Fruit fly (Drosophila melanogaster) whole organism, embryonic: Measurements from ENCODE around the gene tomb.

Source experiments
- BEAF-32 ChIP-seq: fragments of 200-800 bp; sonication (Bioruptor generic); optimal IDR thresholded peaks from 3 replicates; lab custom pipeline; 2017; ENCODE audit warnings: missing biosample characterization, missing genetic modification characterization, mild to moderate bottlenecking, moderate library complexity, missing genetic modification reagents
- CG10209 ChIP-seq: fragments of 200-800 bp; sonication (Bioruptor generic); optimal IDR thresholded peaks from 3 replicates; lab custom pipeline; 2017; ENCODE audit warnings: missing biosample characterization, mild to moderate bottlenecking, missing genetic modification characterization, missing genetic modification reagents
- CG12155 ChIP-seq: fragments of 200-800 bp; sonication (Bioruptor generic); optimal IDR thresholded peaks from 3 replicates; lab custom pipeline; 2016; ENCODE audit warnings: missing biosample characterization, missing genetic modification characterization
- CG14441 ChIP-seq: fragments of 200-800 bp; sonication (Bioruptor generic); IDR thresholded peaks from 2 replicates; pipeline ENCODE4 v1.3.6; 2022; ENCODE audit warnings: missing biosample characterization, missing genetic modification characterization
- CG15073 ChIP-seq: fragments of 200-800 bp; sonication (Bioruptor generic); optimal IDR thresholded peaks from 2 replicates; lab custom pipeline; 2016; ENCODE audit warnings: missing biosample characterization, missing genetic modification characterization
- CG1529 ChIP-seq: fragments of 200-800 bp; sonication (Bioruptor generic); optimal IDR thresholded peaks from 3 replicates; lab custom pipeline; 2018; ENCODE audit warnings: missing biosample characterization, missing genetic modification characterization
- CG1647 ChIP-seq: fragments of 200-800 bp; sonication (Bioruptor generic); optimal IDR thresholded peaks from 3 replicates; lab custom pipeline; 2016; ENCODE audit warnings: missing biosample characterization, missing genetic modification characterization
- CG16863 ChIP-seq: fragments of 200-800 bp; sonication (Bioruptor generic); optimal IDR thresholded peaks from 3 replicates; lab custom pipeline; 2016; ENCODE audit warnings: missing biosample characterization, missing genetic modification characterization
- CG18599 ChIP-seq: fragments of 200-800 bp; sonication (Bioruptor generic); optimal IDR thresholded peaks from 3 replicates; lab custom pipeline; 2017; ENCODE audit warnings: missing biosample characterization, missing genetic modification characterization, mild to moderate bottlenecking, moderate library complexity, missing genetic modification reagents
- CG2129 ChIP-seq: fragments of 200-800 bp; sonication (Bioruptor generic); IDR thresholded peaks from 2 replicates; pipeline ENCODE4 v1.3.6; 2022; ENCODE audit warnings: missing biosample characterization, missing genetic modification characterization; ENCODE audit not compliant: partially characterized antibody
- CG2875 ChIP-seq: fragments of 200-800 bp; sonication (Bioruptor generic); optimal IDR thresholded peaks from 2 replicates; lab custom pipeline; 2017; ENCODE audit warnings: missing biosample characterization, mild to moderate bottlenecking, missing genetic modification characterization, missing genetic modification reagents
- CG30020 ChIP-seq: fragments of 200-800 bp; optimal IDR thresholded peaks from 2 replicates; lab custom pipeline; 2019; ENCODE audit warnings: missing biosample characterization, mild to moderate bottlenecking, missing genetic modification characterization, moderate library complexity
- CG3163 ChIP-seq: fragments of 200-800 bp; sonication (Bioruptor generic); optimal IDR thresholded peaks from 3 replicates; lab custom pipeline; 2016; ENCODE audit warnings: missing biosample characterization, missing genetic modification characterization
- CG42726 ChIP-seq: fragments of 200-800 bp; sonication (Bioruptor generic); IDR thresholded peaks from 2 replicates; pipeline ENCODE4 v1.3.6; 2022; ENCODE audit warnings: missing biosample characterization, missing genetic modification characterization; ENCODE audit not compliant: partially characterized antibody
- CG4404 ChIP-seq: fragments of 200-800 bp; sonication (Bioruptor generic); IDR thresholded peaks from 2 replicates; pipeline ENCODE4 v1.3.6; 2022; ENCODE audit warnings: missing biosample characterization, missing genetic modification characterization
- CG4707 ChIP-seq: fragments of 200-800 bp; sonication (Bioruptor generic); optimal IDR thresholded peaks from 2 replicates; lab custom pipeline; 2018; ENCODE audit warnings: missing biosample characterization, mild to moderate bottlenecking, missing genetic modification characterization, moderate library complexity
- CG6765 ChIP-seq: fragments of 200-800 bp; sonication (Bioruptor generic); optimal IDR thresholded peaks from 3 replicates; lab custom pipeline; 2017; ENCODE audit warnings: missing biosample characterization, mild to moderate bottlenecking, missing genetic modification characterization
- Dref ChIP-seq: fragments of 200-800 bp; sonication (Bioruptor generic); IDR thresholded peaks from 2 replicates; pipeline ENCODE4 v1.3.6; 2022; ENCODE audit warnings: missing biosample characterization, missing genetic modification characterization
- Ets97D ChIP-seq: fragments of 200-800 bp; sonication (Bioruptor generic); optimal IDR thresholded peaks from 3 replicates; lab custom pipeline; 2016; ENCODE audit warnings: missing biosample characterization, missing genetic modification characterization
- Fer1 ChIP-seq: fragments of 200-800 bp; sonication (Bioruptor generic); optimal IDR thresholded peaks from 2 replicates; lab custom pipeline; 2017; ENCODE audit warnings: missing biosample characterization, mild to moderate bottlenecking, missing genetic modification characterization
- Gsc ChIP-seq: fragments of 200-800 bp; sonication (Bioruptor generic); IDR thresholded peaks from 2 replicates; pipeline ENCODE4 v1.3.6; 2022; ENCODE audit warnings: missing biosample characterization, missing genetic modification characterization
- MTF-1 ChIP-seq: fragments of 200-800 bp; sonication (Bioruptor generic); optimal IDR thresholded peaks from 2 replicates; lab custom pipeline; 2018; ENCODE audit warnings: missing biosample characterization, mild to moderate bottlenecking, missing genetic modification characterization, borderline replicate concordance
- Med ChIP-seq: fragments of 200-800 bp; sonication (Bioruptor generic); peaks from one replicate; lab custom pipeline; 2016; ENCODE audit warnings: missing biosample characterization, missing genetic modification characterization, mild to moderate bottlenecking, inconsistent platforms, moderate library complexity
- Six4 ChIP-seq: fragments of 200-800 bp; sonication (Bioruptor generic); optimal IDR thresholded peaks from 2 replicates; lab custom pipeline; 2016; ENCODE audit warnings: missing biosample characterization, missing genetic modification characterization
- Sox100B ChIP-seq: fragments of 200-800 bp; sonication (Bioruptor generic); optimal IDR thresholded peaks from 3 replicates; lab custom pipeline; 2018; ENCODE audit warnings: missing biosample characterization, mild to moderate bottlenecking, missing genetic modification characterization
- Taf1 ChIP-seq: fragments of 200-800 bp; sonication (Bioruptor generic); IDR thresholded peaks from 2 replicates; pipeline ENCODE4 v1.3.6; 2022; ENCODE audit warnings: missing biosample characterization, missing genetic modification characterization
- ap ChIP-seq: fragments of 200-800 bp; sonication (Bioruptor generic); IDR thresholded peaks from 2 replicates; pipeline ENCODE4 v1.3.6; 2022; ENCODE audit warnings: missing biosample characterization, missing genetic modification characterization
- bowl ChIP-seq: fragments of 200-800 bp; sonication (Bioruptor generic); IDR thresholded peaks from 2 replicates; pipeline ENCODE4 v1.3.6; 2022; ENCODE audit warnings: missing biosample characterization, missing genetic modification characterization
- btn ChIP-seq: fragments of 200-800 bp; sonication (Bioruptor generic); optimal IDR thresholded peaks from 2 replicates; lab custom pipeline; 2016; ENCODE audit warnings: missing biosample characterization, missing genetic modification characterization
- cas ChIP-seq: fragments of 200-800 bp; sonication (Bioruptor generic); IDR thresholded peaks from 2 replicates; pipeline ENCODE4 v1.3.6; 2022; ENCODE audit warnings: missing biosample characterization, missing genetic modification characterization
- crp ChIP-seq, 2 experiments: fragments of 200-800 bp; sonication (Bioruptor generic); optimal IDR thresholded peaks; 2 replicates in 1 of 2; 3 replicates in 1 of 2; lab custom pipeline; 2017; ENCODE audit warnings: missing biosample characterization in 2 of 2, missing genetic modification characterization in 2 of 2, mild to moderate bottlenecking in 1 of 2, moderate library complexity in 1 of 2
- dan ChIP-seq: fragments of 200-800 bp; sonication (Bioruptor generic); IDR thresholded peaks from 2 replicates; pipeline ENCODE4 v1.3.6; 2022; ENCODE audit warnings: missing biosample characterization, missing genetic modification characterization
- dpn ChIP-seq, 2 experiments: fragments of 200-800 bp; sonication (Bioruptor generic); optimal IDR thresholded peaks; 3 replicates each; lab custom pipeline; 2016; ENCODE audit warnings: missing biosample characterization in 2 of 2, missing genetic modification characterization in 2 of 2
- fd3F ChIP-seq: fragments of 200-800 bp; sonication (Bioruptor generic); optimal IDR thresholded peaks from 2 replicates; lab custom pipeline; 2018; ENCODE audit warnings: missing biosample characterization, mild to moderate bottlenecking, missing genetic modification characterization, moderate library complexity
- fru ChIP-seq: fragments of >200 bp; optimal IDR thresholded peaks from 2 replicates; lab custom pipeline; 2017
- gsb ChIP-seq: fragments of 200-800 bp; sonication (Bioruptor generic); IDR thresholded peaks from 2 replicates; pipeline ENCODE4 v1.3.6; 2022; ENCODE audit warnings: missing biosample characterization, missing genetic modification characterization
- ken ChIP-seq: fragments of 200-800 bp; sonication (Bioruptor generic); IDR thresholded peaks from 3 replicates; pipeline ENCODE4 v1.3.6; 2022; ENCODE audit warnings: missing biosample characterization, missing genetic modification characterization
- knrl ChIP-seq: fragments of 200-800 bp; sonication (Bioruptor generic); IDR thresholded peaks from 3 replicates; pipeline ENCODE4 v1.3.6; 2022; ENCODE audit warnings: missing biosample characterization, missing genetic modification characterization; ENCODE audit not compliant: partially characterized antibody
- lbe ChIP-seq: fragments of 200-800 bp; sonication (Bioruptor generic); optimal IDR thresholded peaks from 2 replicates; lab custom pipeline; 2016; ENCODE audit warnings: missing biosample characterization, mild to moderate bottlenecking, missing genetic modification characterization
- mld ChIP-seq: fragments of 200-800 bp; sonication (Bioruptor generic); IDR thresholded peaks from 3 replicates; pipeline ENCODE4 v1.3.6; 2022; ENCODE audit warnings: missing biosample characterization, missing genetic modification characterization; ENCODE audit not compliant: partially characterized antibody
- nerfin-2 ChIP-seq: fragments of 200-800 bp; sonication (Bioruptor generic); IDR thresholded peaks from 2 replicates; pipeline ENCODE4 v1.3.6; 2022; ENCODE audit warnings: missing biosample characterization, missing genetic modification characterization; ENCODE audit not compliant: partially characterized antibody
- pho ChIP-seq: fragments of 200-800 bp; sonication (Bioruptor generic); optimal IDR thresholded peaks from 2 replicates; lab custom pipeline; 2016; ENCODE audit warnings: missing biosample characterization, missing genetic modification characterization
- rib ChIP-seq: fragments of 200-800 bp; sonication (Bioruptor generic); IDR thresholded peaks from 2 replicates; pipeline ENCODE4 v1.3.6; 2022; ENCODE audit warnings: missing biosample characterization, missing genetic modification characterization
- sob ChIP-seq: fragments of 200-800 bp; sonication (Bioruptor generic); IDR thresholded peaks from 2 replicates; pipeline ENCODE4 v1.3.6; 2022; ENCODE audit warnings: missing biosample characterization, missing genetic modification characterization
- ssp ChIP-seq: fragments of 200-800 bp; sonication (Bioruptor generic); IDR thresholded peaks from 2 replicates; pipeline ENCODE4 v1.3.6; 2022; ENCODE audit warnings: missing biosample characterization, missing genetic modification characterization
- tin ChIP-seq: fragments of 200-800 bp; sonication (Bioruptor generic); optimal IDR thresholded peaks from 3 replicates; lab custom pipeline; 2016; ENCODE audit warnings: missing biosample characterization, missing genetic modification characterization
- tna ChIP-seq: fragments of 200-800 bp; sonication (Bioruptor generic); IDR thresholded peaks from 2 replicates; pipeline ENCODE4 v1.3.6; 2022; ENCODE audit warnings: missing biosample characterization, missing genetic modification characterization; ENCODE audit not compliant: partially characterized antibody
- twi ChIP-seq: fragments of 200-800 bp; optimal IDR thresholded peaks from 2 replicates; lab custom pipeline; 2019; ENCODE audit warnings: missing biosample characterization, mild to moderate bottlenecking, missing genetic modification characterization, moderate library complexity
- unc-4 ChIP-seq: fragments of 200-800 bp; sonication (Bioruptor generic); IDR thresholded peaks from 2 replicates; pipeline ENCODE4 v1.3.6; 2022; ENCODE audit warnings: missing biosample characterization, missing genetic modification characterization; ENCODE audit not compliant: partially characterized antibody

tomb gene

DNA sequence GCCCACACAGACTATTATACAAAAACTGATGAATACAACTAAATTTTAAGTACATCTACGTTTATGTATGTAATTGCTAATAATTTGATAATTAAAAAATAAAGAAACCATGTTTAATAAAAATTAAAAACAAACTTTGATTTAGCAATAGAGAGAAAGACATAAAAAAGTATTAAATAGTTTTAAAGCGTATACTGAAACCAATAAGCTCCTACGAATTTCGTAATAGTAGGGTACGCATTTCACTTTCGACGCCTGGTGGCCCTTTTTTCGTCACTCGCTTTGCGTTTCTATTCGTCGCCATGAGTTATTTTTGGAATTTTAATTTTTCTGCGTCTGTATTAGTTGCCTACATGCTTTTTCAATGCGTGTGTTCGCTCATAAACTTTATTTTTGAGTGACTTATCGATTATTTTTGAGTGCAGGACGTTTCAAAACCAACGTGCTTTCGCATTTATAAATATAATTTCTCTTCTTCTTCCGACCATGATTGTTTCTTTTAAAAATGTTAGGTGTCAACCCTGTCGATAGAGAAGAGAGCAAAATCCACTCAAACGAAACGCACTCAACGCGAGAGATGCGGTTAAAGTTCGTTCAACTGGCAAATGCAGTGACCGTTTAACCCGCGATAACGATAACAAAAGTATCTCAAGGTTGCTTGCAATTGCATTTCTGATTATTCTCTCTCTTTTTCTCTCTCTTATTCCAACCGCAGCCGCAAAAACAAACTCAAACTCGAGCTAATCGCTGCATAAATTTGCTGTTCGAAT lies 10.1 kb upstream of the tomb start, which contains the start of gene Oscillin (continued):
- TF ChIP-seq Sox100B (GFP tag; lab: Kevin White, UChicago) (peak; percentile 88), unc-4 (GFP tag; lab: Robert Waterston, UW) (0 out of 2 replicates have a peak, but pooled peaks have one; percentile 43), CG1529 (GFP tag; lab: Kevin White, UChicago) (no peak), dan (no peak), gsb (GFP tag; lab: Robert Waterston, UW) (peak; percentile 66), bowl (no peak), Dref (GFP tag; lab: Robert Waterston, UW) (no peak), Med (GFP tag; lab: Kevin White, UChicago) (peak; percentile 90), btn (no peak), CG3163 (GFP tag; lab: Kevin White, UChicago) (no peak), twi (tag; lab: Kevin White, UChicago) (peak; percentile 56), ap (no peak), lbe (GFP tag; lab: Kevin White, UChicago) (peak; percentile 64), MTF-1 (GFP tag; lab: Kevin White, UChicago) (peak; percentile 34), tin (peak; percentile 62), crp (GFP tag; optimal IDR thresholded peaks at IDR 0.05; lab: Kevin White, UChicago) (peak in 1 of 2 experiments; percentile 33), Six4 (peak; percentile 49), CG18599 (GFP tag; lab: Kevin White, UChicago) (peak; percentile 89), CG2129 (GFP tag; lab: Robert Waterston, UW) (0 out of 2 replicates have a peak, but pooled peaks have one; percentile 15), CG4707 (no peak), BEAF-32 (GFP tag; lab: Kevin White, UChicago) (no peak), pho (GFP tag; lab: Kevin White, UChicago) (peak; percentile 30), nerfin-2 (peak; percentile 87), CG6765 (GFP tag; lab: Kevin White, UChicago) (peak; percentile 62), knrl (GFP tag; lab: Robert Waterston, UW) (no peak), CG10209 (peak; percentile 77), CG1647 (GFP tag; lab: Kevin White, UChicago) (peak; percentile 43), fd3F (GFP tag; lab: Kevin White, UChicago) (peak; percentile 74), CG12155 (GFP tag; lab: Kevin White, UChicago) (peak; percentile 53), rib (GFP tag; lab: Robert Waterston, UW) (peak; percentile 45; the same call in 1 of the 2 replicates), Ets97D (GFP tag; lab: Kevin White, UChicago) (no peak), CG16863 (GFP tag; lab: Kevin White, UChicago) (no peak), CG2875 (GFP tag; lab: Kevin White, UChicago) (peak; percentile 77), tna (peak; percentile 78), cas (peak; percentile 36; the same call in 1 of the 2 replicates), mld (peak; percentile 88), fru (lab: Kevin White, UChicago) (no peak), Taf1 (GFP tag; lab: Robert Waterston, UW) (peak; percentile 70), Gsc (GFP tag; lab: Robert Waterston, UW) (no peak), CG30020 (tag; lab: Kevin White, UChicago) (peak; percentile 51), Fer1 (GFP tag; lab: Kevin White, UChicago) (peak; percentile 87), CG15073 (GFP tag; lab: Kevin White, UChicago) (peak; percentile 12), sob (peak; percentile 81), dpn (GFP tag; optimal IDR thresholded peaks at IDR 0.05; lab: Kevin White, UChicago) (peak; percentile 61 to 65), CG4404 (peak; percentile 45), CG14441 (GFP tag; lab: Robert Waterston, UW) (peak; percentile 78), CG42726 (no peak), ken (peak; percentile 68; the same call in 2 of the 3 replicates), ssp (GFP tag; lab: Robert Waterston, UW) (peak; percentile 73)
